Fruit fly (Drosophila melanogaster): ENCODE results near the gene ebo.

dm6 chrX:499589-500041 is 23.2 kb upstream of the ebo start:
- TF ChIP-seq Hr39 (GFP tag; optimal IDR thresholded peaks at IDR 0.05) (no peak), CG8119 (GFP tag; IDR thresholded peaks at IDR 0.05) (peak; percentile 78), Ets21C (GFP tag; optimal IDR thresholded peaks at IDR 0.05) (peak; percentile 70), CG6163 (GFP tag; IDR thresholded peaks at IDR 0.05) (peak; percentile 60; the same call in 2 of the 3 replicates), Blimp-1 (GFP tag; optimal IDR thresholded peaks at IDR 0.05) (peak; percentile 34), svp (GFP tag) (peak; percentile 90), fd59A (GFP tag; optimal IDR thresholded peaks at IDR 0.05) (peak; percentile 62), CG16779 (tag; optimal IDR thresholded peaks at IDR 0.05) (peak; percentile 41)
